Fruit fly (Drosophila melanogaster) whole organism, prepupa: ENCODE results near the gene CG14556.

ENCODE experiments used
- CG10631 ChIP-seq: fragments of 200-800 bp; sonication (Bioruptor generic); optimal IDR thresholded peaks from 2 replicates; lab custom pipeline; 2016; ENCODE audit warnings: missing biosample characterization, missing genetic modification characterization
- CG10669 ChIP-seq: fragments of 200-800 bp; sonication (Bioruptor generic); optimal IDR thresholded peaks from 3 replicates; lab custom pipeline; 2018; ENCODE audit warnings: missing biosample characterization, mild to moderate bottlenecking, missing genetic modification characterization, moderate library complexity
- CG11294 ChIP-seq: fragments of 200-800 bp; sonication (Bioruptor generic); IDR thresholded peaks from 2 replicates; pipeline ENCODE4 v1.3.6; 2022; ENCODE audit warnings: missing biosample characterization, missing genetic modification characterization
- CG11762 ChIP-seq: fragments of 200-800 bp; sonication (Bioruptor generic); optimal IDR thresholded peaks from 3 replicates; lab custom pipeline; 2016; ENCODE audit warnings: missing biosample characterization, missing genetic modification characterization; ENCODE audit not compliant: insufficient read depth
- CG11902 ChIP-seq: fragments of 200-800 bp; sonication (Bioruptor generic); optimal IDR thresholded peaks from 3 replicates; lab custom pipeline; 2016; ENCODE audit warnings: missing biosample characterization, missing genetic modification characterization
- CG15336 ChIP-seq: fragments of 200-800 bp; sonication (Bioruptor generic); IDR thresholded peaks from 2 replicates; pipeline ENCODE4 v1.3.6; 2022; ENCODE audit warnings: missing biosample characterization, missing genetic modification characterization
- CG1621 ChIP-seq: fragments of 200-800 bp; sonication (Bioruptor generic); optimal IDR thresholded peaks from 3 replicates; lab custom pipeline; 2018; ENCODE audit warnings: missing biosample characterization, mild to moderate bottlenecking, missing genetic modification characterization
- CG3032 ChIP-seq: fragments of 200-800 bp; optimal IDR thresholded peaks from 2 replicates; lab custom pipeline; 2019; ENCODE audit warnings: missing biosample characterization, mild to moderate bottlenecking, missing genetic modification characterization, moderate library complexity
- CG31627 ChIP-seq: fragments of 200-800 bp; sonication (Bioruptor generic); optimal IDR thresholded peaks from 3 replicates; lab custom pipeline; 2016; ENCODE audit warnings: missing biosample characterization, missing genetic modification characterization
- CG32006 ChIP-seq: fragments of 200-800 bp; sonication (Bioruptor generic); optimal IDR thresholded peaks from 3 replicates; lab custom pipeline; 2017; ENCODE audit warnings: missing biosample characterization, mild to moderate bottlenecking, missing genetic modification characterization
- CG34406 ChIP-seq: fragments of 200-800 bp; sonication (Bioruptor generic); optimal IDR thresholded peaks from 3 replicates; lab custom pipeline; 2016; ENCODE audit warnings: missing biosample characterization, missing genetic modification characterization
- CG3919 ChIP-seq: fragments of 200-800 bp; sonication (Bioruptor generic); optimal IDR thresholded peaks from 3 replicates; lab custom pipeline; 2016; ENCODE audit warnings: missing biosample characterization, missing genetic modification characterization
- CG4318 ChIP-seq: fragments of 200-800 bp; sonication (Bioruptor generic); optimal IDR thresholded peaks from 3 replicates; lab custom pipeline; 2017; ENCODE audit warnings: missing biosample characterization, mild to moderate bottlenecking, missing genetic modification characterization
- CG6163 ChIP-seq: fragments of 200-800 bp; sonication (Bioruptor generic); IDR thresholded peaks from 3 replicates; pipeline ENCODE4 v1.3.6; 2022; ENCODE audit warnings: missing biosample characterization, missing genetic modification characterization
- CG6276 ChIP-seq: fragments of 200-800 bp; sonication (Bioruptor generic); optimal IDR thresholded peaks from 2 replicates; lab custom pipeline; 2017; ENCODE audit warnings: missing biosample characterization, mild to moderate bottlenecking, missing genetic modification characterization
- CG6792 ChIP-seq: fragments of 200-800 bp; sonication (Bioruptor generic); optimal IDR thresholded peaks from 3 replicates; lab custom pipeline; 2016; ENCODE audit warnings: missing biosample characterization, missing genetic modification characterization
- CG6808 ChIP-seq: fragments of 200-800 bp; sonication (Bioruptor generic); optimal IDR thresholded peaks from 3 replicates; lab custom pipeline; 2017; ENCODE audit warnings: missing biosample characterization, missing genetic modification characterization, mild to moderate bottlenecking, moderate library complexity, missing genetic modification reagents
- CG7368 ChIP-seq: fragments of 200-800 bp; sonication (Bioruptor generic); optimal IDR thresholded peaks from 3 replicates; lab custom pipeline; 2016; ENCODE audit warnings: missing biosample characterization, missing genetic modification characterization
- CG8119 ChIP-seq: fragments of 200-800 bp; sonication (Bioruptor generic); IDR thresholded peaks from 3 replicates; pipeline ENCODE4 v1.3.6; 2022; ENCODE audit warnings: missing biosample characterization, missing genetic modification characterization
- CG8319 ChIP-seq: fragments of 200-800 bp; sonication (Bioruptor generic); optimal IDR thresholded peaks from 3 replicates; lab custom pipeline; 2016; ENCODE audit warnings: missing biosample characterization, missing genetic modification characterization
- CG8632 ChIP-seq: fragments of 200-800 bp; sonication (Bioruptor generic); optimal IDR thresholded peaks from 3 replicates; lab custom pipeline; 2016; ENCODE audit warnings: missing biosample characterization, missing genetic modification characterization
- CG9139 ChIP-seq: fragments of 200-800 bp; sonication (Bioruptor generic); optimal IDR thresholded peaks from 3 replicates; lab custom pipeline; 2017; ENCODE audit warnings: missing biosample characterization, mild to moderate bottlenecking, missing genetic modification characterization
- Eip78C ChIP-seq: fragments of 200-800 bp; sonication (Bioruptor generic); peaks from one replicate; lab custom pipeline; 2016; ENCODE audit warnings: missing biosample characterization, missing genetic modification characterization
- Eip93F ChIP-seq: fragments of 200-800 bp; sonication (Bioruptor generic); optimal IDR thresholded peaks from 2 replicates; lab custom pipeline; 2016; ENCODE audit warnings: missing biosample characterization, mild to moderate bottlenecking, missing genetic modification characterization
- Ets21C ChIP-seq: fragments of 200-800 bp; sonication (Bioruptor generic); optimal IDR thresholded peaks from 3 replicates; lab custom pipeline; 2016; ENCODE audit warnings: missing biosample characterization, missing genetic modification characterization
- Ets96B ChIP-seq: fragments of 200-800 bp; optimal IDR thresholded peaks from 2 replicates; lab custom pipeline; 2019; ENCODE audit warnings: missing biosample characterization, mild to moderate bottlenecking, missing genetic modification characterization, moderate library complexity
- Gug ChIP-seq: fragments of 200-800 bp; sonication (Bioruptor generic); IDR thresholded peaks from 2 replicates; pipeline ENCODE4 v1.3.6; 2022; ENCODE audit warnings: missing biosample characterization, missing genetic modification characterization
- Hr39 ChIP-seq: fragments of 200-800 bp; sonication (Bioruptor generic); optimal IDR thresholded peaks from 2 replicates; lab custom pipeline; 2016; ENCODE audit warnings: missing biosample characterization, missing genetic modification characterization
- Hr4 ChIP-seq: fragments of 200-800 bp; sonication (Bioruptor generic); optimal IDR thresholded peaks from 3 replicates; lab custom pipeline; 2016; ENCODE audit warnings: missing biosample characterization, missing genetic modification characterization
- Lpt ChIP-seq: fragments of 200-800 bp; sonication (Bioruptor generic); optimal IDR thresholded peaks from 3 replicates; lab custom pipeline; 2016; ENCODE audit warnings: missing biosample characterization, missing genetic modification characterization
- Met ChIP-seq: fragments of 200-800 bp; sonication (Bioruptor generic); optimal IDR thresholded peaks from 3 replicates; lab custom pipeline; 2016; ENCODE audit warnings: missing biosample characterization, missing genetic modification characterization
- OdsH ChIP-seq: fragments of 200-800 bp; sonication (Bioruptor generic); optimal IDR thresholded peaks from 3 replicates; lab custom pipeline; 2016; ENCODE audit warnings: missing biosample characterization, missing genetic modification characterization
- Smox ChIP-seq: fragments of 200-800 bp; sonication (Bioruptor generic); optimal IDR thresholded peaks from 3 replicates; lab custom pipeline; 2016; ENCODE audit warnings: missing biosample characterization, missing genetic modification characterization
- Sox102F ChIP-seq: fragments of 200-800 bp; sonication (Bioruptor generic); optimal IDR thresholded peaks from 2 replicates; lab custom pipeline; 2016; ENCODE audit warnings: missing biosample characterization, mild to moderate bottlenecking, missing genetic modification characterization
- Sox15 ChIP-seq: fragments of 200-800 bp; sonication (Bioruptor generic); optimal IDR thresholded peaks from 3 replicates; lab custom pipeline; 2016; ENCODE audit warnings: missing biosample characterization, missing genetic modification characterization
- achi ChIP-seq: fragments of 200-800 bp; sonication (Bioruptor generic); optimal IDR thresholded peaks from 3 replicates; lab custom pipeline; 2016; ENCODE audit warnings: missing biosample characterization, missing genetic modification characterization
- acj6 ChIP-seq: fragments of 200-800 bp; sonication (Bioruptor generic); optimal IDR thresholded peaks from 3 replicates; lab custom pipeline; 2016; ENCODE audit warnings: missing biosample characterization, missing genetic modification characterization
- cyc ChIP-seq: fragments of 200-800 bp; sonication (Bioruptor generic); optimal IDR thresholded peaks from 3 replicates; lab custom pipeline; 2016; ENCODE audit warnings: missing biosample characterization, missing genetic modification characterization
- dsx ChIP-seq: fragments of 200-800 bp; optimal IDR thresholded peaks from 3 replicates; lab custom pipeline; 2019; ENCODE audit warnings: missing biosample characterization, mild to moderate bottlenecking, missing genetic modification characterization, moderate library complexity; ENCODE audit not compliant: poor library complexity, severe bottlenecking
- eg ChIP-seq: fragments of 200-800 bp; sonication (Bioruptor generic); IDR thresholded peaks from 3 replicates; pipeline ENCODE4 v1.3.6; 2022; ENCODE audit warnings: missing biosample characterization, missing genetic modification characterization
- esn ChIP-seq: fragments of 200-800 bp; sonication (Bioruptor generic); optimal IDR thresholded peaks from 2 replicates; lab custom pipeline; 2016; ENCODE audit warnings: missing biosample characterization, mild to moderate bottlenecking, missing genetic modification characterization, moderate library complexity
- fd85E ChIP-seq: fragments of 200-800 bp; sonication (Bioruptor generic); optimal IDR thresholded peaks from 3 replicates; lab custom pipeline; 2016; ENCODE audit warnings: missing biosample characterization, missing genetic modification characterization
- fkh ChIP-seq: fragments of 200-800 bp; sonication (Bioruptor generic); optimal IDR thresholded peaks from 3 replicates; lab custom pipeline; 2017; ENCODE audit warnings: missing biosample characterization, mild to moderate bottlenecking, missing genetic modification characterization, moderate library complexity
- lz ChIP-seq: fragments of 200-800 bp; sonication (Bioruptor generic); optimal IDR thresholded peaks from 3 replicates; lab custom pipeline; 2016; ENCODE audit warnings: missing biosample characterization, missing genetic modification characterization
- net ChIP-seq: fragments of 200-800 bp; sonication (Bioruptor generic); optimal IDR thresholded peaks from 3 replicates; lab custom pipeline; 2016; ENCODE audit warnings: missing biosample characterization, missing genetic modification characterization
- salr ChIP-seq, 2 experiments: fragments of 200-800 bp; sonication (Bioruptor generic); optimal IDR thresholded peaks; 3 replicates each; lab custom pipeline; 2016 to 2018; ENCODE audit warnings: missing biosample characterization in 2 of 2, missing genetic modification characterization in 2 of 2, mild to moderate bottlenecking in 1 of 2
- spab ChIP-seq: fragments of 200-800 bp; sonication (Bioruptor generic); optimal IDR thresholded peaks from 2 replicates; lab custom pipeline; 2017; ENCODE audit warnings: missing biosample characterization, mild to moderate bottlenecking, missing genetic modification characterization, missing genetic modification reagents
- ss ChIP-seq, 2 experiments: fragments of 200-800 bp; sonication (Bioruptor generic); optimal IDR thresholded peaks; 2 replicates in 1 of 2; 3 replicates in 1 of 2; lab custom pipeline; 2017 to 2018; ENCODE audit warnings: mild to moderate bottlenecking in 2 of 2, missing biosample characterization in 2 of 2, missing genetic modification characterization in 2 of 2, moderate library complexity in 1 of 2
- svp ChIP-seq: fragments of 200-800 bp; sonication (Bioruptor generic); peaks from one replicate; lab custom pipeline; 2016; ENCODE audit warnings: missing biosample characterization, missing genetic modification characterization
- topi ChIP-seq: fragments of 200-800 bp; sonication (Bioruptor generic); optimal IDR thresholded peaks from 3 replicates; lab custom pipeline; 2016; ENCODE audit warnings: missing biosample characterization, missing genetic modification characterization
- vri ChIP-seq: fragments of 200-800 bp; sonication (Bioruptor generic); optimal IDR thresholded peaks from 3 replicates; lab custom pipeline; 2016; ENCODE audit warnings: missing biosample characterization, mild to moderate bottlenecking, missing genetic modification characterization

CG14556 gene

dm6 chr3R:26098502-26099210 lies 27.8 kb upstream of the CG14556 start, which contains the start of gene dysf:
TSS of gene dysf (minus strand) at chr3R:26098711.
- TF ChIP-seq ss (GFP tag; optimal IDR thresholded peaks at IDR 0.05; lab: Kevin White, UChicago) (peak; percentile 81 to 87), CG15336 (peak; percentile 69), fd85E (no peak), CG6808 (peak; percentile 77), esn (peak; percentile 72), CG1621 (tag; lab: Kevin White, UChicago) (peak; percentile 31), CG8319 (GFP tag; lab: Kevin White, UChicago) (peak; percentile 57), Gug (no peak), spab (GFP tag; lab: Kevin White, UChicago) (peak; percentile 75), Ets21C (GFP tag; lab: Kevin White, UChicago) (no peak), CG11902 (GFP tag; lab: Kevin White, UChicago) (peak; percentile 44), CG10669 (GFP tag; lab: Kevin White, UChicago) (peak; percentile 54), dsx (GFP tag; lab: Kevin White, UChicago) (peak; percentile 76), Hr4 (GFP tag; lab: Kevin White, UChicago) (peak; percentile 34), cyc (GFP tag; lab: Kevin White, UChicago) (peak; percentile 50), achi (GFP tag; lab: Kevin White, UChicago) (peak; percentile 78), CG11294 (GFP tag; lab: Robert Waterston, UW) (peak; percentile 39; the same call in 1 of the 2 replicates), CG3919 (GFP tag; lab: Kevin White, UChicago) (peak; percentile 71), Sox15 (GFP tag; lab: Kevin White, UChicago) (peak; percentile 10), CG32006 (peak; percentile 90), CG4318 (GFP tag; lab: Kevin White, UChicago) (peak; percentile 77), Ets96B (tag; lab: Kevin White, UChicago) (peak; percentile 85), topi (GFP tag; lab: Kevin White, UChicago) (peak; percentile 58), net (GFP tag; lab: Kevin White, UChicago) (peak; percentile 23), Hr39 (GFP tag; lab: Kevin White, UChicago) (peak; percentile 27), OdsH (peak; percentile 73), CG6163 (GFP tag; lab: Robert Waterston, UW) (peak; percentile 18; the same call in 1 of the 3 replicates), CG34406 (peak; percentile 81), fkh (GFP tag; lab: Kevin White, UChicago) (no peak), eg (GFP tag; lab: Robert Waterston, UW) (peak; percentile 44; the same call in 2 of the 3 replicates), CG7368 (GFP tag; lab: Kevin White, UChicago) (peak; percentile 48), Eip78C (peak; percentile 84), CG10631 (GFP tag; lab: Kevin White, UChicago) (peak; percentile 83), CG9139 (GFP tag; lab: Kevin White, UChicago) (peak; percentile 55), Eip93F (GFP tag; lab: Kevin White, UChicago) (peak; percentile 26), Smox (GFP tag; lab: Kevin White, UChicago) (peak; percentile 50), salr (GFP tag; optimal IDR thresholded peaks at IDR 0.05; lab: Kevin White, UChicago) (peak in 1 of 2 experiments; percentile 77), CG11762 (GFP tag; lab: Kevin White, UChicago) (peak; percentile 63), CG6792 (GFP tag; lab: Kevin White, UChicago) (peak; percentile 70), vri (GFP tag; lab: Kevin White, UChicago) (peak; percentile 16), CG8119 (GFP tag; lab: Robert Waterston, UW) (peak; percentile 88), svp (GFP tag; lab: Kevin White, UChicago) (peak; percentile 69), Met (GFP tag; lab: Kevin White, UChicago) (peak; percentile 52), CG31627 (GFP tag; lab: Kevin White, UChicago) (peak; percentile 11), CG3032 (tag; lab: Kevin White, UChicago) (peak; percentile 87), acj6 (GFP tag; lab: Kevin White, UChicago) (peak; percentile 76), CG6276 (peak; percentile 71), lz (GFP tag; lab: Kevin White, UChicago) (peak; percentile 33), CG8632 (GFP tag; lab: Kevin White, UChicago) (peak; percentile 82), Lpt (peak; percentile 61), Sox102F (GFP tag; lab: Kevin White, UChicago) (peak; percentile 27)
